Fruit fly (Drosophila melanogaster) whole organism, embryonic: Measurements from ENCODE around the gene mat.

Source experiments
- Antp ChIP-seq: fragments of 200-800 bp; sonication (Bioruptor generic); optimal IDR thresholded peaks from 3 replicates; lab custom pipeline; 2016; ENCODE audit warnings: missing biosample characterization, missing genetic modification characterization
- Atf3 ChIP-seq: fragments of 200-800 bp; sonication (Bioruptor generic); optimal IDR thresholded peaks from 3 replicates; lab custom pipeline; 2016; ENCODE audit warnings: missing biosample characterization, missing genetic modification characterization
- CG1024 ChIP-seq: fragments of 200-800 bp; sonication (Bioruptor generic); IDR thresholded peaks from 2 replicates; pipeline ENCODE4 v1.3.6; 2022; ENCODE audit warnings: missing biosample characterization, missing genetic modification characterization
- CG11696 ChIP-seq: fragments of 200-800 bp; sonication (Bioruptor generic); IDR thresholded peaks from 2 replicates; pipeline ENCODE4 v1.3.6; 2022; ENCODE audit warnings: missing biosample characterization, missing genetic modification characterization
- CG13296 ChIP-seq: fragments of 200-800 bp; sonication (Bioruptor generic); optimal IDR thresholded peaks from 3 replicates; lab custom pipeline; 2018; ENCODE audit warnings: missing biosample characterization, mild to moderate bottlenecking, missing genetic modification characterization
- CG14050 ChIP-seq: fragments of 200-800 bp; sonication (Bioruptor generic); IDR thresholded peaks from 3 replicates; pipeline ENCODE4 v1.3.6; 2022; ENCODE audit warnings: missing biosample characterization, missing genetic modification characterization
- CG14441 ChIP-seq: fragments of 200-800 bp; sonication (Bioruptor generic); IDR thresholded peaks from 2 replicates; pipeline ENCODE4 v1.3.6; 2022; ENCODE audit warnings: missing biosample characterization, missing genetic modification characterization
- CG14860 ChIP-seq: fragments of 200-800 bp; sonication (Bioruptor generic); IDR thresholded peaks from 3 replicates; pipeline ENCODE4 v1.3.6; 2022; ENCODE audit warnings: missing biosample characterization, missing genetic modification characterization; ENCODE audit not compliant: partially characterized antibody
- CG15601 ChIP-seq: fragments of 200-800 bp; sonication (Bioruptor generic); optimal IDR thresholded peaks from 3 replicates; lab custom pipeline; 2019; ENCODE audit warnings: missing biosample characterization, mild to moderate bottlenecking, missing genetic modification characterization, moderate library complexity
- CG3065 ChIP-seq: fragments of 200-800 bp; sonication (Bioruptor generic); optimal IDR thresholded peaks from 2 replicates; lab custom pipeline; 2016; ENCODE audit warnings: missing biosample characterization, missing genetic modification characterization
- CG32772 ChIP-seq: fragments of 200-800 bp; sonication (Bioruptor generic); IDR thresholded peaks from 2 replicates; pipeline ENCODE4 v1.3.6; 2022; ENCODE audit warnings: missing biosample characterization, missing genetic modification characterization
- CG3726 ChIP-seq: fragments of 200-800 bp; sonication (Bioruptor generic); IDR thresholded peaks from 3 replicates; pipeline ENCODE4, ENCODE4 v1.3.6; 2022; ENCODE audit warnings: missing biosample characterization, missing genetic modification characterization
- CG4282 ChIP-seq: fragments of 200-800 bp; sonication (Bioruptor generic); optimal IDR thresholded peaks from 2 replicates; lab custom pipeline; 2016; ENCODE audit warnings: missing biosample characterization, missing genetic modification characterization
- CG4707 ChIP-seq: fragments of 200-800 bp; sonication (Bioruptor generic); optimal IDR thresholded peaks from 2 replicates; lab custom pipeline; 2018; ENCODE audit warnings: missing biosample characterization, mild to moderate bottlenecking, missing genetic modification characterization, moderate library complexity
- CG6765 ChIP-seq: fragments of 200-800 bp; sonication (Bioruptor generic); optimal IDR thresholded peaks from 3 replicates; lab custom pipeline; 2017; ENCODE audit warnings: missing biosample characterization, mild to moderate bottlenecking, missing genetic modification characterization
- CG6854 ChIP-seq: fragments of 200-800 bp; sonication (Bioruptor generic); optimal IDR thresholded peaks from 3 replicates; lab custom pipeline; 2017; ENCODE audit warnings: missing biosample characterization, mild to moderate bottlenecking, missing genetic modification characterization
- CG7357 ChIP-seq: fragments of 200-800 bp; sonication (Bioruptor generic); IDR thresholded peaks from 3 replicates; pipeline ENCODE4 v1.3.6; 2022; ENCODE audit warnings: missing biosample characterization, missing genetic modification characterization
- CG7839 ChIP-seq: fragments of 200-800 bp; sonication (Bioruptor generic); optimal IDR thresholded peaks from 3 replicates; lab custom pipeline; 2018; ENCODE audit warnings: missing biosample characterization, mild to moderate bottlenecking, missing genetic modification characterization, moderate library complexity
- CG8478 ChIP-seq: fragments of >200 bp; optimal IDR thresholded peaks from 2 replicates; lab custom pipeline; 2018
- CG9817 ChIP-seq: fragments of 200-800 bp; sonication (Bioruptor generic); optimal IDR thresholded peaks from 2 replicates; lab custom pipeline; 2018; ENCODE audit warnings: missing biosample characterization, mild to moderate bottlenecking, missing genetic modification characterization, moderate library complexity
- CG9932 ChIP-seq: fragments of 200-800 bp; sonication (Bioruptor generic); IDR thresholded peaks from 2 replicates; pipeline ENCODE4 v1.3.6; 2022; ENCODE audit warnings: missing biosample characterization, missing genetic modification characterization
- Hmr ChIP-seq: fragments of 200-800 bp; sonication (Bioruptor generic); optimal IDR thresholded peaks from 3 replicates; lab custom pipeline; 2017; ENCODE audit warnings: mild to moderate bottlenecking, missing biosample characterization, missing genetic modification reagents, missing genetic modification characterization
- Hr3 ChIP-seq: fragments of 200-800 bp; sonication (Bioruptor generic); optimal IDR thresholded peaks from 3 replicates; lab custom pipeline; 2016; ENCODE audit warnings: missing biosample characterization, missing genetic modification characterization
- Hr39 ChIP-seq: fragments of >200 bp; optimal IDR thresholded peaks from 2 replicates; lab custom pipeline; 2017
- MTF-1 ChIP-seq: fragments of 200-800 bp; sonication (Bioruptor generic); optimal IDR thresholded peaks from 2 replicates; lab custom pipeline; 2018; ENCODE audit warnings: missing biosample characterization, mild to moderate bottlenecking, missing genetic modification characterization, borderline replicate concordance
- Mad ChIP-seq: fragments of 200-800 bp; sonication (Bioruptor generic); optimal IDR thresholded peaks from 2 replicates; lab custom pipeline; 2016; ENCODE audit warnings: missing biosample characterization, missing genetic modification characterization
- Mes4 ChIP-seq: fragments of 200-800 bp; sonication (Bioruptor generic); optimal IDR thresholded peaks from 2 replicates; lab custom pipeline; 2016; ENCODE audit warnings: missing biosample characterization, missing genetic modification characterization
- Spps ChIP-seq: fragments of 200-800 bp; sonication (Bioruptor generic); optimal IDR thresholded peaks from 2 replicates; lab custom pipeline; 2018; ENCODE audit warnings: missing biosample characterization, mild to moderate bottlenecking, missing genetic modification characterization
- YL-1 ChIP-seq: fragments of 200-800 bp; sonication (Bioruptor generic); optimal IDR thresholded peaks from 3 replicates; lab custom pipeline; 2017; ENCODE audit warnings: missing biosample characterization, mild to moderate bottlenecking, missing genetic modification characterization
- ab ChIP-seq: fragments of 200-800 bp; sonication (Bioruptor generic); optimal IDR thresholded peaks from 2 replicates; lab custom pipeline; 2016; ENCODE audit warnings: missing biosample characterization, missing genetic modification characterization
- ac ChIP-seq: fragments of 200-800 bp; sonication (Bioruptor generic); optimal IDR thresholded peaks from 3 replicates; lab custom pipeline; 2017; ENCODE audit warnings: missing biosample characterization, mild to moderate bottlenecking, missing genetic modification characterization
- bsh ChIP-seq, 2 experiments: fragments of 200-800 bp; sonication (Bioruptor generic); optimal IDR thresholded peaks; 2 replicates each; lab custom pipeline; 2017 to 2018; ENCODE audit warnings: mild to moderate bottlenecking in 2 of 2, missing biosample characterization in 2 of 2, missing genetic modification characterization in 2 of 2, moderate library complexity in 1 of 2
- chinmo ChIP-seq: fragments of 200-800 bp; sonication (Bioruptor generic); IDR thresholded peaks from 4 replicates; pipeline ENCODE4 v1.3.6; 2022; ENCODE audit warnings: missing biosample characterization, missing genetic modification characterization; ENCODE audit not compliant: partially characterized antibody
- chm ChIP-seq: fragments of 200-800 bp; sonication (Bioruptor generic); IDR thresholded peaks from 2 replicates; pipeline ENCODE4 v1.3.6; 2022; ENCODE audit warnings: missing biosample characterization, missing genetic modification characterization
- chn ChIP-seq: fragments of 200-800 bp; sonication (Bioruptor generic); optimal IDR thresholded peaks from 2 replicates; lab custom pipeline; 2016; ENCODE audit warnings: missing biosample characterization, missing genetic modification characterization
- crc ChIP-seq: fragments of 200-800 bp; sonication (Bioruptor generic); optimal IDR thresholded peaks from 2 replicates; lab custom pipeline; 2016; ENCODE audit warnings: missing biosample characterization, missing genetic modification characterization
- esg ChIP-seq: fragments of 200-800 bp; sonication (Bioruptor generic); conservative IDR thresholded peaks from 2 replicates; pipeline ENCODE4 v1.3.6; 2022; ENCODE audit warnings: missing biosample characterization, missing genetic modification characterization
- fru ChIP-seq: fragments of >200 bp; optimal IDR thresholded peaks from 2 replicates; lab custom pipeline; 2017
- ftz-f1 ChIP-seq: fragments of 200-800 bp; sonication (Bioruptor generic); optimal IDR thresholded peaks from 2 replicates; lab custom pipeline; 2016; ENCODE audit warnings: missing biosample characterization, missing genetic modification characterization
- ken ChIP-seq: fragments of 200-800 bp; sonication (Bioruptor generic); IDR thresholded peaks from 3 replicates; pipeline ENCODE4 v1.3.6; 2022; ENCODE audit warnings: missing biosample characterization, missing genetic modification characterization
- knrl ChIP-seq: fragments of 200-800 bp; sonication (Bioruptor generic); IDR thresholded peaks from 3 replicates; pipeline ENCODE4 v1.3.6; 2022; ENCODE audit warnings: missing biosample characterization, missing genetic modification characterization; ENCODE audit not compliant: partially characterized antibody
- nerfin-2 ChIP-seq: fragments of 200-800 bp; sonication (Bioruptor generic); IDR thresholded peaks from 2 replicates; pipeline ENCODE4 v1.3.6; 2022; ENCODE audit warnings: missing biosample characterization, missing genetic modification characterization; ENCODE audit not compliant: partially characterized antibody
- psq ChIP-seq: fragments of 200-800 bp; sonication (Bioruptor generic); optimal IDR thresholded peaks from 2 replicates; lab custom pipeline; 2017; ENCODE audit warnings: missing biosample characterization, missing genetic modification characterization
- sna ChIP-seq: fragments of 200-800 bp; sonication (Bioruptor generic); IDR thresholded peaks from 2 replicates; pipeline ENCODE4 v1.3.6; 2022; ENCODE audit warnings: missing biosample characterization, missing genetic modification characterization; ENCODE audit not compliant: partially characterized antibody
- sr ChIP-seq: fragments of 200-800 bp; sonication (Bioruptor generic); IDR thresholded peaks from 3 replicates; pipeline ENCODE4 v1.3.6; 2022; ENCODE audit warnings: missing biosample characterization, missing genetic modification characterization
- tap ChIP-seq: fragments of 200-800 bp; optimal IDR thresholded peaks from 3 replicates; lab custom pipeline; 2019; ENCODE audit warnings: missing biosample characterization, mild to moderate bottlenecking, missing genetic modification characterization, moderate library complexity
- tup ChIP-seq: fragments of 200-800 bp; sonication (Bioruptor generic); optimal IDR thresholded peaks from 2 replicates; lab custom pipeline; 2016; ENCODE audit warnings: missing biosample characterization, mild to moderate bottlenecking, missing genetic modification characterization, moderate library complexity
- unpg ChIP-seq: fragments of 200-800 bp; sonication (Bioruptor generic); optimal IDR thresholded peaks from 3 replicates; lab custom pipeline; 2018; ENCODE audit warnings: missing biosample characterization, mild to moderate bottlenecking, missing genetic modification characterization, moderate library complexity

mat gene

DNA sequence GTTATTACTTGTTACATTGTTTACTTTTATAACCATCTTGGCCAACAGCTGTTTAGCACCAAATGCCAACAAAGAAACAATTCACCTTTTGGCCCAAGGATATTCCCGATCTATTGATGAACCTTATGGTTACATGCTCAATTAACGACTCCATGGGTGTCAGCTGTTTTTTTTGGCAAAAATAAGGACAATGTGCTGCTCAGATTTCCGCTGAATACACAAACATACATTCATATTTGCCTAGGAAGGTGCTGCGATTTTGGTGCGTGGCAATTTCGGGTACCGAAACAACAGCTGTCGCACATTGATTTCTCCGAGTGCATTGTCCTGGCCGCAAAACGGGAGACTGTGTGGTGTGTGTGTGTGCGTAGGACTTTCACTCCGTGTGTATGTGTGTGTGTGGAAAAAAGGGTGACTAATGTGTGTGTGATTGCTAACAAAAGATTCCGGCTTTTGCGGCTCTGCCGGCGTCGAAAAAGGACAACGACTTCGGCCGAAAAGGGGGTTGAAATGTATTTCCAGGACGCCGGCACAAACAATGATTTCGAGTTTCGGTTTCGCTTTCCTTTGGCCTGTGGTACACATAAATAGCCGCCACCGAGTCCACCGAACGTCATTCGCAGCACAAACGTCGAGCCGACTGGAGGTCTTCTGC is 5.9 kb downstream of the mat start, which contains the start of gene nerfin-1 (continued):
- TF ChIP-seq CG4707 (no peak), sna (GFP tag; lab: Robert Waterston, UW) (no peak), Hr39 (lab: Kevin White, UChicago) (no peak), bsh (GFP tag; optimal IDR thresholded peaks at IDR 0.05; lab: Kevin White, UChicago) (peak in 1 of 2 experiments; percentile 17), sr (no peak), CG7839 (peak; percentile 50), YL-1 (GFP tag; lab: Kevin White, UChicago) (no peak), CG8478 (lab: Kevin White, UChicago) (no peak), CG6854 (GFP tag; lab: Kevin White, UChicago) (no peak), knrl (GFP tag; lab: Robert Waterston, UW) (no peak), tap (tag; lab: Kevin White, UChicago) (no peak), CG14050 (GFP tag; lab: Robert Waterston, UW) (no peak), CG32772 (GFP tag; lab: Robert Waterston, UW) (no peak), Mes4 (peak; percentile 3), CG14860 (GFP tag; lab: Robert Waterston, UW) (no peak), crc (GFP tag; lab: Kevin White, UChicago) (no peak), unpg (no peak), CG7357 (no peak), CG3065 (GFP tag; lab: Kevin White, UChicago) (no peak), CG6765 (no peak), nerfin-2 (no peak), ftz-f1 (no peak), Hr3 (GFP tag; lab: Kevin White, UChicago) (peak; percentile 27), chn (GFP tag; lab: Kevin White, UChicago) (peak; percentile 10), CG9817 (no peak), Mad (GFP tag; lab: Kevin White, UChicago) (no peak), CG9932 (no peak), Spps (tag; lab: Kevin White, UChicago) (no peak), CG4282 (GFP tag; lab: Kevin White, UChicago) (no peak), Hmr (GFP tag; lab: Kevin White, UChicago) (peak; percentile 14), CG15601 (tag; lab: Kevin White, UChicago) (no peak), esg (GFP tag; lab: Robert Waterston, UW) (no peak), CG1024 (GFP tag; lab: Robert Waterston, UW) (no peak), CG13296 (GFP tag; lab: Kevin White, UChicago) (no peak), fru (lab: Kevin White, UChicago) (no peak), tup (GFP tag; lab: Kevin White, UChicago) (no peak), CG3726 (no peak), chm (GFP tag; lab: Robert Waterston, UW) (no peak), ab (GFP tag; lab: Kevin White, UChicago) (no peak), CG11696 (GFP tag; lab: Robert Waterston, UW) (no peak), Atf3 (GFP tag; lab: Kevin White, UChicago) (no peak), MTF-1 (no peak), ken (GFP tag; lab: Robert Waterston, UW) (no peak), ac (GFP tag; lab: Kevin White, UChicago) (peak; percentile 23), CG14441 (GFP tag; lab: Robert Waterston, UW) (no peak), Antp (GFP tag; lab: Kevin White, UChicago) (peak; percentile 26), psq (GFP tag; lab: Kevin White, UChicago) (no peak), chinmo (GFP tag; lab: Robert Waterston, UW) (no peak)
